Fruit fly (Drosophila melanogaster) whole organism: ENCODE data around the gene Drsl5.

Experiments used
- CG8478 ChIP-seq: fragments of >200 bp; optimal IDR thresholded peaks from 2 replicates; lab custom pipeline; 2018; ENCODE audit warnings: inconsistent platforms
- Dll ChIP-seq: fragments of >200 bp; optimal IDR thresholded peaks from 2 replicates; lab custom pipeline; 2017
- EcR ChIP-seq, 2 experiments: fragments of >200 bp; optimal IDR thresholded peaks; 2 replicates each; lab custom pipeline; 2017; ENCODE audit warnings: missing biosample characterization in 2 of 2, missing genetic modification characterization in 2 of 2, missing genetic modification reagents in 2 of 2
- pan ChIP-seq: fragments of >200 bp; optimal IDR thresholded peaks from 2 replicates; lab custom pipeline; 2017
- psq ChIP-seq: fragments of >200 bp; optimal IDR thresholded peaks from 2 replicates; lab custom pipeline; 2017
- usp ChIP-seq: fragments of >200 bp; optimal IDR thresholded peaks from 2 replicates; lab custom pipeline; 2017; ENCODE audit warnings: missing biosample characterization, missing genetic modification characterization, mixed read lengths

DNA sequence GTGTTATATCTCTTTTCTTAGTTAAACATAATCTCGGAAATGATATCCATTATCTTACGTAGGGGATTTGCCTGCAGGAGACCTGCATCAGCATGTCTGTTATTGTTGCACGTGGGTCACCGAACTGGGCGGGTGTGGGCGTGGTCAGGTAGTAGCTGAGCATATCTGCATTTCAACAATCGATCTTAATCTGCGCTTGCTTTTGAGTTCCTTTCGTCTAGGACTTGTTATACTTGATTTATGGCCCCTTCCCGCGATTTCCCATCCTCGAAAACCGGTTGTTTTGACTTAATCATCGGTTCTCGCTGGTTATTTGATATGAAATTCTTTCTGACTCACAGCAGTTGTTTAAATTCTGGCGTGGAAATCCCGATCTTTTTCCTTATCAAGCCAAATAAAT is 11.8 kb upstream of the Drsl5 start:
- TF ChIP-seq CG8478 (lab: Kevin White, UChicago), result no peak
- no peak for TF ChIP-seq psq (lab: Kevin White, UChicago)
- no peak for TF ChIP-seq EcR (GFP tag; optimal IDR thresholded peaks at IDR 0.05; lab: Kevin White, UChicago)
- TF ChIP-seq usp (GFP tag; lab: Kevin White, UChicago), result no peak
- TF ChIP-seq pan (lab: Kevin White, UChicago), result no peak
- no peak for TF ChIP-seq Dll (lab: Kevin White, UChicago)
